Worm (Caenorhabditis elegans) whole organism, L3 larva: ENCODE data around the gene cdr-7.

Source experiments
- R02D3.7 ChIP-seq: fragments of 150-350 bp; optimal IDR thresholded peaks from 2 replicates; lab custom pipeline; 2014; ENCODE audit warnings: missing biosample characterization, missing genetic modification characterization
- aly-2 ChIP-seq: fragments of 150-350 bp; optimal IDR thresholded peaks from 2 replicates; lab custom pipeline; 2014; ENCODE audit warnings: missing biosample characterization, missing genetic modification characterization
- ceh-82 ChIP-seq: fragments of 150-350 bp; optimal IDR thresholded peaks from 2 replicates; lab custom pipeline; 2014; ENCODE audit warnings: missing biosample characterization, missing genetic modification characterization
- egl-27 ChIP-seq: sonication (generic microtip); optimal IDR thresholded peaks from 4 replicates; lab custom pipeline; 2017; ENCODE audit warnings: missing biosample characterization, missing genetic modification reagents, missing genetic modification characterization
- elt-3 ChIP-seq, 3 experiments: fragments of 150-350 bp in 1 of 3; sonication (generic microtip) in 2 of 3; optimal IDR thresholded peaks; 2 replicates in 2 of 3; 4 replicates in 1 of 3; lab custom pipeline; 2014 to 2017; ENCODE audit warnings: missing biosample characterization in 3 of 3, missing genetic modification characterization in 3 of 3
- eor-1 ChIP-seq, 2 experiments: fragments of 150-350 bp; optimal IDR thresholded peaks; 2 replicates each; lab custom pipeline; 2014 to 2018; ENCODE audit warnings: missing biosample characterization in 2 of 2, missing genetic modification characterization in 2 of 2
- fkh-2 ChIP-seq: fragments of 150-350 bp; optimal IDR thresholded peaks from 2 replicates; lab custom pipeline; 2014; ENCODE audit warnings: missing biosample characterization, missing genetic modification reagents, missing genetic modification characterization
- nfya-1 ChIP-seq: sonication (generic microtip); optimal IDR thresholded peaks from 2 replicates; lab custom pipeline; 2017; ENCODE audit warnings: missing genetic modification characterization, mild to moderate bottlenecking, missing compliant biosample characterization, antibody characterized with exemption, moderate library complexity; ENCODE audit not compliant: insufficient read depth
- nhr-237 ChIP-seq: fragments of 150-350 bp; optimal IDR thresholded peaks from 2 replicates; lab custom pipeline; 2014; ENCODE audit warnings: missing biosample characterization, missing genetic modification characterization
- nhr-25 ChIP-seq: sonication (generic microtip); optimal IDR thresholded peaks from 2 replicates; lab custom pipeline; 2017; ENCODE audit warnings: missing biosample characterization, missing genetic modification characterization
- nhr-28 ChIP-seq: fragments of 150-350 bp; optimal IDR thresholded peaks from 2 replicates; lab custom pipeline; 2014; ENCODE audit warnings: missing biosample characterization, missing genetic modification characterization
- skn-1 ChIP-seq: fragments of 150-350 bp; optimal IDR thresholded peaks from 2 replicates; lab custom pipeline; 2014; ENCODE audit warnings: missing biosample characterization, missing genetic modification characterization
- unc-62 ChIP-seq: fragments of 150-350 bp; sonication (generic microtip); optimal IDR thresholded peaks from 4 replicates; lab custom pipeline; 2014; ENCODE audit warnings: missing biosample characterization, missing genetic modification reagents, missing genetic modification characterization
- ztf-4 ChIP-seq: fragments of 150-350 bp; optimal IDR thresholded peaks from 2 replicates; lab custom pipeline; 2014; ENCODE audit warnings: missing biosample characterization, missing genetic modification characterization

DNA sequence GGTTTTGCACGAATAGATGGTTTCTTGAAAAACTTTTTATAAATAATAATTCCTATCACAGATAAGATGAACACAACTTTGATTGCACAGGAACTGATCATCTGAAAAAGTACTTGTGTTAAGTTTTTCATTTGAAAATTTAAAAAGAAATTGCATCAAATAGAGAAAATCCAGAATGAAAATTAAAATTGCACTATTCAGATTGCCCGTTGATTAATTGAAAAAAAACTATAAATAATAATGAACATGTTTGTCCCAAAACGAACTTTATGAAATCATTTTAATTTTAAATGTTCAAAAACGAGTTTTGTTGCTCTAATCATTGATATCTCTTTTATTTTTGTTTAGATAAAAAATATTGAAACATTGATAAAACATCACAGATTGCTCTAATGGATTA is 5.4 kb upstream of the cdr-7 start, which contains the start of gene cdr-3:
- no peak for TF ChIP-seq egl-27
- no peak for TF ChIP-seq eor-1 (tag; optimal IDR thresholded peaks at IDR 0.05; lab: Kevin White, UChicago)
- no peak for TF ChIP-seq fkh-2 (tag; lab: Kevin White, UChicago)
- no peak for TF ChIP-seq R02D3.7 (tag; lab: Kevin White, UChicago)
- no peak for TF ChIP-seq skn-1 (tag; lab: Kevin White, UChicago)
- no peak for TF ChIP-seq nhr-28
- TF ChIP-seq nhr-237 (tag; lab: Kevin White, UChicago): no peak
- no peak for TF ChIP-seq elt-3 (tag; optimal IDR thresholded peaks at IDR 0.05; lab: Kevin White, UChicago)
- TF ChIP-seq ceh-82 (tag; lab: Kevin White, UChicago): no peak
- TF ChIP-seq ztf-4: no peak
- no peak for TF ChIP-seq nhr-25 (tag; lab: Kevin White, UChicago)
- TF ChIP-seq unc-62 (GFP tag; lab: Kevin White, UChicago): no peak
- TF ChIP-seq aly-2 (tag; lab: Kevin White, UChicago): no peak
- TF ChIP-seq nfya-1 (tag; lab: Kevin White, UChicago): no peak
